Worm (Caenorhabditis elegans): ENCODE data around the gene R151.2.

The R151.2 gene

DNA sequence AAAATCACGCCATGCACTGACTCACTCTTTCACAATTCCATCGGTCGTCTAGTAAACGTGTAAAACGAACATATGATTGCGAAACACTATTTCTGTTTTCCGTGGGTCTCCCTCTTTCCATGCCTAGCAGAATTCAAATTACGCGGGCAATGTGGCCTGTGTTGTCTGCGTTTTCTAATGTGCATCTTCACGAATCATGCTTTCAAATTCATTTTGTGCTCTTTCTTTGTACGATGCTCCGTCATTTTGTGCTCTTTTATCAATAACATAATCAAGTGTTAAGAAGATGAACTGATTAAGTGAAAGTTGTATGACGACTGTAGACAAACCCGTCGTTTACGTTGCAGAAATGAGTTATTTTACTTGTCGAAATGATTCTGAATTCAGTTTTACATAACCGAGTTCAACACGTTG lies 43.9 kb upstream of the R151.2 start:
- no peak for TF ChIP-seq nhr-27 (tag; optimal IDR thresholded peaks at IDR 0.05)
- no peak for TF ChIP-seq mel-28 (tag; optimal IDR thresholded peaks at IDR 0.05; ENCODE audit: borderline replicate concordance)
- no peak for TF ChIP-seq ekl-4 (GFP tag; IDR thresholded peaks at IDR 0.05)
- no peak for TF ChIP-seq tlf-1 (GFP tag; optimal IDR thresholded peaks at IDR 0.05)
- no peak for TF ChIP-seq ceh-27 (GFP tag; optimal IDR thresholded peaks at IDR 0.05)
- no peak for TF ChIP-seq lag-1 (GFP tag; IDR thresholded peaks at IDR 0.05)
- TF ChIP-seq nfyb-1 (GFP tag; IDR thresholded peaks at IDR 0.05), result 0 out of 2 replicates have a peak, but pooled peaks have one; percentile 55
- no peak for TF ChIP-seq egl-18 (GFP tag; IDR thresholded peaks at IDR 0.05)
- no peak for TF ChIP-seq nhr-120 (GFP tag; IDR thresholded peaks at IDR 0.05)
- no peak for TF ChIP-seq ceh-91 (GFP tag; IDR thresholded peaks at IDR 0.05)
- TF ChIP-seq F57A8.1 (GFP tag; optimal IDR thresholded peaks at IDR 0.05), result no peak
- no peak for TF ChIP-seq unc-130 (GFP tag; optimal IDR thresholded peaks at IDR 0.05)
- TF ChIP-seq nfya-1 (tag; optimal IDR thresholded peaks at IDR 0.05; ENCODE audit: borderline replicate concordance, insufficient read depth), result no peak
- no peak for TF ChIP-seq T07F8.4 (tag; optimal IDR thresholded peaks at IDR 0.05)
- no peak for TF ChIP-seq attf-3 (GFP tag; conservative IDR thresholded peaks at IDR 0.05)
- TF ChIP-seq C06A6.2 (GFP tag; conservative IDR thresholded peaks at IDR 0.05), result no peak
- no peak for TF ChIP-seq ztf-28 (GFP tag; IDR thresholded peaks at IDR 0.05)
- no peak for TF ChIP-seq dpff-1 (tag; optimal IDR thresholded peaks at IDR 0.05)
- no peak for TF ChIP-seq him-1 (tag; optimal IDR thresholded peaks at IDR 0.05)
- TF ChIP-seq lin-54 (GFP tag; optimal IDR thresholded peaks at IDR 0.05), result peak; percentile 61
- TF ChIP-seq sea-2 (GFP tag; IDR thresholded peaks at IDR 0.05), result no peak
- peak; percentile 73 for TF ChIP-seq pha-4 (tag; optimal IDR thresholded peaks at IDR 0.05)
- no peak for TF ChIP-seq pbrm-1 (GFP tag; IDR thresholded peaks at IDR 0.05)
- TF ChIP-seq mes-4 (tag; optimal IDR thresholded peaks at IDR 0.05), result no peak
- no peak for TF ChIP-seq T26A5.8 (tag; optimal IDR thresholded peaks at IDR 0.05)
- no peak for TF ChIP-seq ceh-58 (GFP tag; IDR thresholded peaks at IDR 0.05)
- TF ChIP-seq B0019.2 (GFP tag; conservative IDR thresholded peaks at IDR 0.05), result no peak
- TF ChIP-seq ztf-26 (tag; optimal IDR thresholded peaks at IDR 0.05), result no peak
- no peak for TF ChIP-seq dpl-1 (GFP tag; optimal IDR thresholded peaks at IDR 0.05)
- no peak for TF ChIP-seq C17E4.6 (GFP tag; IDR thresholded peaks at IDR 0.05)
- TF ChIP-seq lin-26 (GFP tag; IDR thresholded peaks at IDR 0.05), result no peak
- TF ChIP-seq Y79H2A.3 (GFP tag; conservative IDR thresholded peaks at IDR 0.05), result no peak
- TF ChIP-seq zim-3 (tag; optimal IDR thresholded peaks at IDR 0.05), result no peak
- no peak for TF ChIP-seq akir-1 (GFP tag; optimal IDR thresholded peaks at IDR 0.05)
- peak; percentile 27 for TF ChIP-seq K12H6.12 (tag; optimal IDR thresholded peaks at IDR 0.05)
- TF ChIP-seq D2030.7 (GFP tag; IDR thresholded peaks at IDR 0.05), result no peak
- TF ChIP-seq egl-44 (GFP tag; IDR thresholded peaks at IDR 0.05), result no peak
- no peak for TF ChIP-seq madf-8 (GFP tag; conservative IDR thresholded peaks at IDR 0.05)
- TF ChIP-seq rpc-1 (optimal IDR thresholded peaks at IDR 0.05), result no peak
- TF ChIP-seq rpc-1 (tag; optimal IDR thresholded peaks at IDR 0.05), result no peak
- no peak for TF ChIP-seq ztf-3 (GFP tag; optimal IDR thresholded peaks at IDR 0.05)
- TF ChIP-seq hsf-1 (GFP tag; IDR thresholded peaks at IDR 0.05), result no peak
- TF ChIP-seq madf-10 (tag; optimal IDR thresholded peaks at IDR 0.05), result no peak
- peak; percentile 92 for TF ChIP-seq attf-5 (GFP tag; optimal IDR thresholded peaks at IDR 0.05)
- TF ChIP-seq rcor-1 (GFP tag; IDR thresholded peaks at IDR 0.05), result no peak
- no peak for TF ChIP-seq B0261.1 (tag; optimal IDR thresholded peaks at IDR 0.05)
- TF ChIP-seq zfh-2 (GFP tag; conservative IDR thresholded peaks at IDR 0.05), result no peak
- TF ChIP-seq madf-6 (GFP tag; IDR thresholded peaks at IDR 0.05), result no peak
- no peak for TF ChIP-seq madf-3 (GFP tag; IDR thresholded peaks at IDR 0.05)
- TF ChIP-seq cebp-1 (GFP tag; IDR thresholded peaks at IDR 0.05), result peak; percentile 97
- TF ChIP-seq cebp-1 (tag; optimal IDR thresholded peaks at IDR 0.05), result peak; percentile 99

All from whole organism, young adult.